Worm (Caenorhabditis elegans) whole organism, young adult: ENCODE measurements around the gene clec-143.

Experiments used
- F37B4.10 ChIP-seq: fragments of 200-800 bp; sonication (Bioruptor generic); IDR thresholded peaks from 2 replicates; pipeline ENCODE4 v1.3.6; 2022; ENCODE audit warnings: missing genetic modification characterization, missing compliant biosample characterization
- F55B11.4 ChIP-seq: sonication (generic microtip); optimal IDR thresholded peaks from 2 replicates; lab custom pipeline; 2016; ENCODE audit warnings: missing compliant biosample characterization, missing genetic modification characterization, borderline replicate concordance; ENCODE audit not compliant: insufficient read depth
- Y53F4B.3 ChIP-seq: fragments of 200-800 bp; sonication (Bioruptor generic); IDR thresholded peaks from 2 replicates; pipeline ENCODE4 v1.3.6; 2022; ENCODE audit warnings: missing genetic modification reagents, missing genetic modification characterization, missing compliant biosample characterization
- athp-1 ChIP-seq: sonication (generic microtip); optimal IDR thresholded peaks from 2 replicates; lab custom pipeline; 2017; ENCODE audit warnings: mild to moderate bottlenecking, missing genetic modification characterization, missing compliant biosample characterization
- dpl-1 ChIP-seq: fragments of 150-350 bp; optimal IDR thresholded peaks from 2 replicates; lab custom pipeline; 2014; ENCODE audit warnings: missing biosample characterization, missing genetic modification reagents, missing genetic modification characterization
- him-1 ChIP-seq: sonication (generic microtip); optimal IDR thresholded peaks from 2 replicates; lab custom pipeline; 2016; ENCODE audit warnings: missing genotype, missing genetic modification reagents, missing genetic modification characterization, missing compliant biosample characterization
- let-526 ChIP-seq: fragments of 200-800 bp; sonication (Bioruptor generic); IDR thresholded peaks from 2 replicates; pipeline ENCODE4 v1.3.6; 2022; ENCODE audit warnings: missing genetic modification reagents, missing genetic modification characterization, missing compliant biosample characterization
- rpc-1 ChIP-seq, 2 experiments: fragments of 150-350 bp in 1 of 2; sonication (generic microtip) in 1 of 2; optimal IDR thresholded peaks; 2 replicates each; lab custom pipeline; 2014 to 2018; ENCODE audit warnings: missing biosample characterization in 1 of 2, missing genetic modification characterization in 1 of 2, missing genetic modification reagents in 1 of 2, missing genotype in 1 of 2
- sea-2 ChIP-seq: fragments of 200-800 bp; sonication (Bioruptor generic); IDR thresholded peaks from 2 replicates; pipeline ENCODE4 v1.3.6; 2022; ENCODE audit warnings: missing genetic modification characterization, missing compliant biosample characterization
- snpc-1.3 ChIP-seq: sonication (generic microtip); optimal IDR thresholded peaks from 2 replicates; lab custom pipeline; 2017; ENCODE audit warnings: missing genetic modification characterization, mild to moderate bottlenecking, missing compliant biosample characterization, antibody characterized with exemption, moderate library complexity, missing genotype, missing genetic modification reagents; ENCODE audit not compliant: insufficient read depth
- ztf-3 ChIP-seq: fragments of 200-800 bp; sonication (Bioruptor generic); optimal IDR thresholded peaks from 2 replicates; lab custom pipeline; 2018; ENCODE audit warnings: mild to moderate bottlenecking, missing genetic modification characterization, missing compliant biosample characterization

- TF ChIP-seq F37B4.10 (GFP tag; lab: Robert Waterston, UW) (no peak), him-1 (tag; lab: Kevin White, UChicago) (no peak), snpc-1.3 (no peak), Y53F4B.3 (GFP tag; lab: Robert Waterston, UW) (no peak), dpl-1 (GFP tag; lab: Kevin White, UChicago) (no peak), F55B11.4 (tag; lab: Kevin White, UChicago) (no peak), let-526 (no peak), rpc-1 (optimal IDR thresholded peaks at IDR 0.05; lab: Kevin White, UChicago) (no peak), rpc-1 (tag; optimal IDR thresholded peaks at IDR 0.05; lab: Kevin White, UChicago) (no peak), athp-1 (tag; lab: Kevin White, UChicago) (no peak), sea-2 (GFP tag; lab: Robert Waterston, UW) (no peak), ztf-3 (GFP tag; lab: Kevin White, UChicago) (no peak)
These were observed 15.5 kb upstream of the clec-143 start for ce11 chrII:10485640-10486039.
